Worm (Caenorhabditis elegans): ENCODE results near the gene mob-1.

- TF ChIP-seq dmd-9 (GFP tag; IDR thresholded peaks at IDR 0.05) (no peak), ces-1 (GFP tag; optimal IDR thresholded peaks at IDR 0.05) (no peak), hif-1 (tag; optimal IDR thresholded peaks at IDR 0.05) (no peak), nhr-6 (tag; optimal IDR thresholded peaks at IDR 0.05) (no peak), ZK546.5 (tag; optimal IDR thresholded peaks at IDR 0.05) (no peak), mes-2 (tag; optimal IDR thresholded peaks at IDR 0.05; ENCODE audit: poor library complexity, severe bottlenecking) (no peak), unc-130 (GFP tag; optimal IDR thresholded peaks at IDR 0.05) (no peak), jun-1 (tag; optimal IDR thresholded peaks at IDR 0.05) (no peak), tra-1 (GFP tag; IDR thresholded peaks at IDR 0.05) (no peak), unc-62 (GFP tag; optimal IDR thresholded peaks at IDR 0.05 in 1 of 2) (peak in 1 of 2 experiments; percentile 88), unc-62 (tag; optimal IDR thresholded peaks at IDR 0.05) (no peak)
These were observed 17.9 kb downstream of the mob-1 start, which contains the start of gene cutl-27 for ce11 chrIV:11878249-11878648.
